Worm (Caenorhabditis elegans) whole organism, L2 larva: ENCODE results near the gene Y43F8B.13.

ENCODE experiments used
- F13H6.1 ChIP-seq: sonication (generic microtip); optimal IDR thresholded peaks from 2 replicates; lab custom pipeline; 2016; ENCODE audit warnings: missing genetic modification characterization, missing compliant biosample characterization
- ZK546.5 ChIP-seq: sonication (generic microtip); optimal IDR thresholded peaks from 2 replicates; lab custom pipeline; 2017; ENCODE audit warnings: missing biosample characterization, missing genetic modification characterization
- aly-2 ChIP-seq: fragments of 150-350 bp; optimal IDR thresholded peaks from 2 replicates; lab custom pipeline; 2014; ENCODE audit warnings: missing biosample characterization, missing genetic modification characterization
- ama-1 ChIP-seq: fragments of 150-350 bp; optimal IDR thresholded peaks from 2 replicates; lab custom pipeline; 2018; ENCODE audit warnings: inconsistent platforms
- blmp-1 ChIP-seq: sonication (generic microtip); optimal IDR thresholded peaks from 2 replicates; lab custom pipeline; 2017; ENCODE audit warnings: missing genetic modification characterization, mild to moderate bottlenecking, missing compliant biosample characterization, antibody characterized with exemption, moderate library complexity; ENCODE audit not compliant: insufficient read depth
- ceh-16 ChIP-seq: fragments of 150-350 bp; optimal IDR thresholded peaks from 2 replicates; lab custom pipeline; 2014; ENCODE audit warnings: missing biosample characterization, missing genetic modification characterization
- ceh-82 ChIP-seq: fragments of 150-350 bp; optimal IDR thresholded peaks from 2 replicates; lab custom pipeline; 2014; ENCODE audit warnings: missing biosample characterization, missing genetic modification characterization
- dmd-4 ChIP-seq: sonication (generic microtip); optimal IDR thresholded peaks from 2 replicates; lab custom pipeline; 2017; ENCODE audit warnings: missing biosample characterization, missing genetic modification characterization
- egl-27 ChIP-seq: sonication (generic microtip); optimal IDR thresholded peaks from 3 replicates; lab custom pipeline; 2017; ENCODE audit warnings: missing biosample characterization, missing genetic modification reagents, missing genetic modification characterization
- elt-1 ChIP-seq: fragments of 150-350 bp; optimal IDR thresholded peaks from 2 replicates; lab custom pipeline; 2014; ENCODE audit warnings: missing biosample characterization, missing genetic modification characterization
- elt-3 ChIP-seq: sonication (generic microtip); optimal IDR thresholded peaks from 2 replicates; lab custom pipeline; 2017; ENCODE audit warnings: missing biosample characterization, missing genetic modification characterization
- fos-1 ChIP-seq: fragments of 150-350 bp; optimal IDR thresholded peaks from 2 replicates; lab custom pipeline; 2014; ENCODE audit warnings: missing biosample characterization, missing genetic modification characterization
- gmeb-1 ChIP-seq: fragments of 150-350 bp; optimal IDR thresholded peaks from 2 replicates; lab custom pipeline; 2014; ENCODE audit warnings: missing biosample characterization, missing genetic modification characterization
- lin-11 ChIP-seq: fragments of 150-350 bp; sonication (generic microtip); optimal IDR thresholded peaks from 2 replicates; lab custom pipeline; 2014; ENCODE audit warnings: missing biosample characterization, missing genetic modification characterization, inconsistent platforms, mixed read lengths
- lin-13 ChIP-seq: fragments of 150-350 bp; optimal IDR thresholded peaks from 2 replicates; lab custom pipeline; 2014; ENCODE audit warnings: missing biosample characterization, missing genetic modification reagents, missing genetic modification characterization
- lin-39 ChIP-seq: fragments of 150-350 bp; optimal IDR thresholded peaks from 2 replicates; lab custom pipeline; 2014; ENCODE audit warnings: missing biosample characterization, missing genetic modification reagents, missing genetic modification characterization
- lsy-2 ChIP-seq, 2 experiments: fragments of 150-350 bp in 1 of 2; sonication (generic microtip) in 1 of 2; optimal IDR thresholded peaks; 2 replicates each; lab custom pipeline; 2014 to 2017; ENCODE audit warnings: missing biosample characterization in 2 of 2, missing genetic modification characterization in 2 of 2
- mab-5 ChIP-seq: fragments of 150-350 bp; optimal IDR thresholded peaks from 2 replicates; lab custom pipeline; 2014; ENCODE audit warnings: missing biosample characterization, missing genetic modification characterization
- nhr-12 ChIP-seq: fragments of 150-350 bp; optimal IDR thresholded peaks from 2 replicates; lab custom pipeline; 2014; ENCODE audit warnings: missing biosample characterization, missing genetic modification characterization
- nhr-129 ChIP-seq: fragments of 150-350 bp; optimal IDR thresholded peaks from 2 replicates; lab custom pipeline; 2014; ENCODE audit warnings: missing biosample characterization, missing genetic modification characterization
- nhr-25 ChIP-seq: fragments of 150-350 bp; sonication (generic microtip); optimal IDR thresholded peaks from 3 replicates; lab custom pipeline; 2014; ENCODE audit warnings: missing biosample characterization, missing genetic modification characterization
- nhr-6 ChIP-seq: fragments of 150-350 bp; optimal IDR thresholded peaks from 2 replicates; lab custom pipeline; 2014; ENCODE audit warnings: missing biosample characterization, missing genetic modification characterization
- sem-4 ChIP-seq: fragments of 150-350 bp; optimal IDR thresholded peaks from 2 replicates; lab custom pipeline; 2014; ENCODE audit warnings: missing biosample characterization, missing genetic modification reagents, missing genetic modification characterization
- skn-1 ChIP-seq: sonication (generic microtip); optimal IDR thresholded peaks from 2 replicates; lab custom pipeline; 2017; ENCODE audit warnings: missing biosample characterization, missing genetic modification characterization
- sma-9 ChIP-seq, 2 experiments: fragments of 150-350 bp in 1 of 2; sonication (generic microtip) in 1 of 2; optimal IDR thresholded peaks; 2 replicates each; lab custom pipeline; 2014 to 2016; ENCODE audit warnings: missing genetic modification characterization in 2 of 2, mild to moderate bottlenecking in 1 of 2, missing biosample characterization in 1 of 2, missing compliant biosample characterization in 1 of 2, missing genetic modification reagents in 1 of 2, moderate library complexity in 1 of 2
- snpc-4 ChIP-seq: fragments of 150-350 bp; optimal IDR thresholded peaks from 2 replicates; lab custom pipeline; 2014; ENCODE audit warnings: missing biosample characterization, missing genetic modification characterization
- unc-39 ChIP-seq: fragments of 150-350 bp; optimal IDR thresholded peaks from 2 replicates; lab custom pipeline; 2014; ENCODE audit warnings: missing biosample characterization, missing genetic modification characterization
- unc-55 ChIP-seq: fragments of 150-350 bp; sonication (generic microtip); optimal IDR thresholded peaks from 3 replicates; lab custom pipeline; 2014; ENCODE audit warnings: missing biosample characterization, missing genetic modification reagents, missing genetic modification characterization
- unc-62 ChIP-seq: fragments of 150-350 bp; optimal IDR thresholded peaks from 2 replicates; lab custom pipeline; 2014; ENCODE audit warnings: missing biosample characterization, missing genetic modification reagents, missing genetic modification characterization
- zag-1 ChIP-seq: fragments of 150-350 bp; optimal IDR thresholded peaks from 2 replicates; lab custom pipeline; 2014; ENCODE audit warnings: missing biosample characterization, missing genetic modification characterization
- ztf-1 ChIP-seq: fragments of 200-800 bp; sonication (Bioruptor generic); conservative IDR thresholded peaks from 2 replicates; pipeline ENCODE4 v1.3.6; 2022; ENCODE audit warnings: missing genetic modification characterization, missing compliant biosample characterization
- ztf-11 ChIP-seq: sonication (generic microtip); optimal IDR thresholded peaks from 2 replicates; lab custom pipeline; 2017; ENCODE audit warnings: missing biosample characterization, missing genetic modification characterization

Y43F8B.13 gene

ce11 chrV:19433806-19434437 is 21.8 kb upstream of the Y43F8B.13 start, which contains the start of gene C25F9.16:
Gene C25F9.16 (plus strand): TSS chrV:19434387.
- TF ChIP-seq ama-1 (lab: Kevin White, UChicago), result no peak
- TF ChIP-seq nhr-25 (tag; lab: Kevin White, UChicago), result no peak
- TF ChIP-seq fos-1 (tag; lab: Kevin White, UChicago), result peak; percentile 10

ce11 chrV:19436307-19436706 is 19.4 kb upstream of the Y43F8B.13 start, which contains the start of gene C25F9.14:
Gene C25F9.14 (plus strand): TSS chrV:19436484.
- no peak for TF ChIP-seq unc-62 (GFP tag; lab: Kevin White, UChicago)
- peak; percentile 49 for TF ChIP-seq fos-1 (tag; lab: Kevin White, UChicago)
- no peak for TF ChIP-seq F13H6.1 (tag; lab: Kevin White, UChicago)
- TF ChIP-seq, all 48 proteins: peak for 1

ce11 chrV:19443599-19443998 is 12.2 kb upstream of the Y43F8B.13 start:
- no peak for TF ChIP-seq unc-55 (GFP tag; lab: Kevin White, UChicago)
- TF ChIP-seq sma-9 (GFP tag; optimal IDR thresholded peaks at IDR 0.05; lab: Kevin White, UChicago), result no peak
- TF ChIP-seq sma-9 (tag; optimal IDR thresholded peaks at IDR 0.05; lab: Kevin White, UChicago), result no peak
- no peak for TF ChIP-seq ztf-11 (tag; lab: Kevin White, UChicago)
- no peak for TF ChIP-seq blmp-1 (tag; lab: Kevin White, UChicago)
- no peak for TF ChIP-seq aly-2 (tag; lab: Kevin White, UChicago)
- TF ChIP-seq nhr-6 (tag; lab: Kevin White, UChicago), result no peak
- no peak for TF ChIP-seq snpc-4 (tag; lab: Kevin White, UChicago)
- TF ChIP-seq, all 48 proteins: peak for 0

- TF ChIP-seq F13H6.1 (tag; lab: Kevin White, UChicago), result no peak
- no peak for TF ChIP-seq egl-27 (tag; lab: Kevin White, UChicago)
- peak; percentile 52 for TF ChIP-seq fos-1 (tag; lab: Kevin White, UChicago)
- no peak for TF ChIP-seq ZK546.5 (tag; lab: Kevin White, UChicago)
- no peak for TF ChIP-seq nhr-25 (tag; lab: Kevin White, UChicago)
- TF ChIP-seq lin-11 (tag; lab: Kevin White, UChicago), result no peak
- no peak for TF ChIP-seq nhr-6 (tag; lab: Kevin White, UChicago)
- TF ChIP-seq lin-39 (tag; lab: Kevin White, UChicago), result no peak
- TF ChIP-seq sem-4 (tag; lab: Kevin White, UChicago), result no peak
- TF ChIP-seq lsy-2 (tag; optimal IDR thresholded peaks at IDR 0.05; lab: Kevin White, UChicago), result no peak
- TF ChIP-seq sma-9 (GFP tag; optimal IDR thresholded peaks at IDR 0.05; lab: Kevin White, UChicago), result peak; percentile 34
- no peak for TF ChIP-seq sma-9 (tag; optimal IDR thresholded peaks at IDR 0.05; lab: Kevin White, UChicago)
- no peak for TF ChIP-seq unc-55 (GFP tag; lab: Kevin White, UChicago)
- no peak for TF ChIP-seq dmd-4 (tag; lab: Kevin White, UChicago)
- no peak for TF ChIP-seq elt-3 (tag; lab: Kevin White, UChicago)
Observed at ce11 chrV:19445442-19445841, 10.3 kb upstream of the Y43F8B.13 start, which contains the start of gene M04C3.1. Gene M04C3.1 (minus strand): TSS chrV:19445605.

ce11 chrV:19448805-19449204 is 6.9 kb upstream of the Y43F8B.13 start, which contains the start of gene M04C3.2:
Gene M04C3.2 (minus strand): TSS chrV:19448905.
- TF ChIP-seq nhr-25 (tag; lab: Kevin White, UChicago), result no peak
- no peak for TF ChIP-seq zag-1 (tag; lab: Kevin White, UChicago)
- TF ChIP-seq mab-5 (tag; lab: Kevin White, UChicago), result no peak
- no peak for TF ChIP-seq ceh-82
- no peak for TF ChIP-seq elt-3 (tag; lab: Kevin White, UChicago)
- no peak for TF ChIP-seq unc-39
- TF ChIP-seq nhr-6 (tag; lab: Kevin White, UChicago), result no peak
- no peak for TF ChIP-seq lin-13 (GFP tag; lab: Kevin White, UChicago)
- no peak for TF ChIP-seq unc-55 (GFP tag; lab: Kevin White, UChicago)
- TF ChIP-seq nhr-12, result no peak
- no peak for TF ChIP-seq ztf-11 (tag; lab: Kevin White, UChicago)
- no peak for TF ChIP-seq skn-1 (tag; lab: Kevin White, UChicago)
- no peak for TF ChIP-seq lin-39 (tag; lab: Kevin White, UChicago)
- no peak for TF ChIP-seq elt-1
- no peak for TF ChIP-seq gmeb-1 (tag; lab: Kevin White, UChicago)
- no peak for TF ChIP-seq ztf-1
- no peak for TF ChIP-seq ceh-16 (tag; lab: Kevin White, UChicago)
- no peak for TF ChIP-seq sem-4 (tag; lab: Kevin White, UChicago)
- no peak for TF ChIP-seq nhr-129 (tag; lab: Kevin White, UChicago)
- no peak for TF ChIP-seq aly-2 (tag; lab: Kevin White, UChicago)
